Comparison of ENCODE assay signal across 1 fruit fly cellular context in genomic region chr3L:1742552-1743097, dm6.
TF ChIP-seq lines count a peak whose summit lies in the region.

No protein-coding gene starts in this region.

TF ChIP-seq in whole organism, embryonic, 481 proteins besides CTCF, POLR2A, EP300 and RAD21 (continued from another document):
- TF ChIP-seq pan (optimal IDR thresholded peaks at IDR 0.05; lab: Kevin White, UChicago) (no peak), pan (GFP tag; optimal IDR thresholded peaks at IDR 0.05 in 1 of 2, IDR thresholded peaks at IDR 0.05 in 1 of 2) (peak in 1 of 2 experiments; percentile 11), CG16779 (GFP tag; IDR thresholded peaks at IDR 0.05; lab: Robert Waterston, UW) (no peak), sisA (GFP tag; IDR thresholded peaks at IDR 0.05; lab: Robert Waterston, UW) (no peak), CG3407 (GFP tag; optimal IDR thresholded peaks at IDR 0.05; lab: Kevin White, UChicago) (peak; percentile 11), Rfx (GFP tag; IDR thresholded peaks at IDR 0.05; lab: Robert Waterston, UW) (peak; percentile 25; the same call in 1 of the 2 replicates), ci (GFP tag; IDR thresholded peaks at IDR 0.05; lab: Robert Waterston, UW) (peak; percentile 22; the same call in 1 of the 3 replicates), CG8359 (GFP tag; optimal IDR thresholded peaks at IDR 0.05; lab: Kevin White, UChicago; ENCODE audit: borderline replicate concordance) (no peak), inv (GFP tag; IDR thresholded peaks at IDR 0.05; lab: Robert Waterston, UW; ENCODE audit: partially characterized antibody) (no peak), CG2202 (tag; optimal IDR thresholded peaks at IDR 0.05; lab: Kevin White, UChicago) (peak; percentile 51), ATbp (GFP tag; optimal IDR thresholded peaks at IDR 0.05; lab: Kevin White, UChicago) (peak; percentile 48), CG15011 (GFP tag; optimal IDR thresholded peaks at IDR 0.05; lab: Kevin White, UChicago) (peak; percentile 1), otp (GFP tag; IDR thresholded peaks at IDR 0.05; lab: Robert Waterston, UW) (peak; percentile 15; the same call in 2 of the 3 replicates), wek (GFP tag; optimal IDR thresholded peaks at IDR 0.05; lab: Kevin White, UChicago) (peak; percentile 50), kni (GFP tag; optimal IDR thresholded peaks at IDR 0.05; lab: Kevin White, UChicago) (peak; percentile 13), CG31224 (GFP tag; IDR thresholded peaks at IDR 0.05; lab: Robert Waterston, UW) (peak; percentile 66), CG4328 (GFP tag; optimal IDR thresholded peaks at IDR 0.05; lab: Kevin White, UChicago) (peak; percentile 31), CG12071 (GFP tag; optimal IDR thresholded peaks at IDR 0.05; lab: Kevin White, UChicago) (peak; percentile 29), ac (GFP tag; optimal IDR thresholded peaks at IDR 0.05; lab: Kevin White, UChicago) (peak; percentile 13), CG11093 (GFP tag; IDR thresholded peaks at IDR 0.05; lab: Robert Waterston, UW) (no peak), Doc2 (GFP tag; IDR thresholded peaks at IDR 0.05; lab: Robert Waterston, UW) (no peak), CG13775 (GFP tag; optimal IDR thresholded peaks at IDR 0.05; lab: Kevin White, UChicago) (peak; percentile 1), lab (GFP tag; optimal IDR thresholded peaks at IDR 0.05; lab: Kevin White, UChicago) (peak; percentile 62), HLHmδ (GFP tag; optimal IDR thresholded peaks at IDR 0.05; lab: Kevin White, UChicago) (peak; percentile 35), bbx (GFP tag; IDR thresholded peaks at IDR 0.05; lab: Robert Waterston, UW; ENCODE audit: partially characterized antibody) (no peak), CG1024 (GFP tag; IDR thresholded peaks at IDR 0.05; lab: Robert Waterston, UW) (peak; percentile 22; the same call in 1 of the 2 replicates), tio (GFP tag; optimal IDR thresholded peaks at IDR 0.05; lab: Kevin White, UChicago) (peak; percentile 16), Dp (GFP tag; optimal IDR thresholded peaks at IDR 0.05; lab: Kevin White, UChicago) (no peak), CG7987 (GFP tag; optimal IDR thresholded peaks at IDR 0.05; lab: Kevin White, UChicago) (peak; percentile 8), CG12769 (tag; optimal IDR thresholded peaks at IDR 0.05; lab: Kevin White, UChicago) (peak; percentile 52), CG7928 (GFP tag; optimal IDR thresholded peaks at IDR 0.05; lab: Kevin White, UChicago) (peak; percentile 0), jing (GFP tag; optimal IDR thresholded peaks at IDR 0.05; lab: Kevin White, UChicago) (no peak), CG34376 (GFP tag; optimal IDR thresholded peaks at IDR 0.05; lab: Kevin White, UChicago) (peak; percentile 94), CG9727 (GFP tag; optimal IDR thresholded peaks at IDR 0.05; lab: Kevin White, UChicago) (peak; percentile 42), NC2β (GFP tag; optimal IDR thresholded peaks at IDR 0.05; lab: Kevin White, UChicago) (peak; percentile 4), CG6791 (GFP tag; IDR thresholded peaks at IDR 0.05; lab: Robert Waterston, UW; ENCODE audit: partially characterized antibody) (no peak), CG18262 (tag; optimal IDR thresholded peaks at IDR 0.05; lab: Kevin White, UChicago) (peak; percentile 14), CG10366 (GFP tag; IDR thresholded peaks at IDR 0.05; lab: Robert Waterston, UW) (0 out of 2 replicates have a peak, but pooled peaks have one; percentile 3), dmrt11E (tag; optimal IDR thresholded peaks at IDR 0.05; lab: Kevin White, UChicago) (peak; percentile 22), CG8281 (tag; optimal IDR thresholded peaks at IDR 0.05; lab: Kevin White, UChicago) (peak; percentile 78), Kr (GFP tag; optimal IDR thresholded peaks at IDR 0.05; lab: Kevin White, UChicago) (peak; percentile 67), CG3281 (GFP tag; optimal IDR thresholded peaks at IDR 0.05; lab: Kevin White, UChicago) (peak; percentile 21), twi (tag; optimal IDR thresholded peaks at IDR 0.05; lab: Kevin White, UChicago) (peak; percentile 35), sug (tag; optimal IDR thresholded peaks at IDR 0.05; lab: Kevin White, UChicago) (peak; percentile 98), CG15514 (GFP tag; optimal IDR thresholded peaks at IDR 0.05; lab: Kevin White, UChicago) (peak; percentile 36), CrebB (tag; optimal IDR thresholded peaks at IDR 0.05; lab: Kevin White, UChicago) (no peak), nau (GFP tag; optimal IDR thresholded peaks at IDR 0.05; lab: Kevin White, UChicago) (peak; percentile 5), en (GFP tag; optimal IDR thresholded peaks at IDR 0.05; lab: Kevin White, UChicago) (no peak), BtbVII (GFP tag; optimal IDR thresholded peaks at IDR 0.05; lab: Kevin White, UChicago) (peak; percentile 40), CG17328 (GFP tag; IDR thresholded peaks at IDR 0.05; lab: Robert Waterston, UW) (no peak), CG1603 (tag; optimal IDR thresholded peaks at IDR 0.05; lab: Kevin White, UChicago) (peak; percentile 34), CG15696 (tag; optimal IDR thresholded peaks at IDR 0.05; lab: Kevin White, UChicago) (peak; percentile 10), salm (tag; optimal IDR thresholded peaks at IDR 0.05; lab: Kevin White, UChicago) (peak; percentile 9), Xrp1 (GFP tag; IDR thresholded peaks at IDR 0.05; lab: Robert Waterston, UW) (peak; percentile 50), onecut (GFP tag; IDR thresholded peaks at IDR 0.05; lab: Robert Waterston, UW) (peak; percentile 16), chm (GFP tag; IDR thresholded peaks at IDR 0.05; lab: Robert Waterston, UW) (peak; percentile 77; the same call in 1 of the 2 replicates), caup (GFP tag; optimal IDR thresholded peaks at IDR 0.05; lab: Kevin White, UChicago; ENCODE audit: severe bottlenecking) (peak; percentile 27), dmrt99B (tag; optimal IDR thresholded peaks at IDR 0.05; lab: Kevin White, UChicago) (no peak), CG17568 (GFP tag; optimal IDR thresholded peaks at IDR 0.05; lab: Kevin White, UChicago) (peak; percentile 27), Fer1 (GFP tag; optimal IDR thresholded peaks at IDR 0.05; lab: Kevin White, UChicago) (peak; percentile 11), sr (GFP tag; IDR thresholded peaks at IDR 0.05; lab: Robert Waterston, UW) (peak; percentile 17; the same call in 1 of the 3 replicates), bsh (GFP tag; optimal IDR thresholded peaks at IDR 0.05; lab: Kevin White, UChicago) (no peak), CG33557 (GFP tag; optimal IDR thresholded peaks at IDR 0.05; lab: Kevin White, UChicago) (peak; percentile 59), Jarid2 (GFP tag; optimal IDR thresholded peaks at IDR 0.05; lab: Kevin White, UChicago) (peak; percentile 9), sc (optimal IDR thresholded peaks at IDR 0.05; lab: Kevin White, UChicago) (no peak), sc (GFP tag; optimal IDR thresholded peaks at IDR 0.05; lab: Kevin White, UChicago) (peak; percentile 15), Hand (GFP tag; optimal IDR thresholded peaks at IDR 0.05; lab: Kevin White, UChicago) (no peak), CG8290 (GFP tag; optimal IDR thresholded peaks at IDR 0.05; lab: Kevin White, UChicago) (no peak), CG8290 (tag; optimal IDR thresholded peaks at IDR 0.05; lab: Kevin White, UChicago) (peak; percentile 20 to 22)
